Fruit fly (Drosophila melanogaster): Measurements from ENCODE around the gene CG13639.

Gene CG13639

DNA sequence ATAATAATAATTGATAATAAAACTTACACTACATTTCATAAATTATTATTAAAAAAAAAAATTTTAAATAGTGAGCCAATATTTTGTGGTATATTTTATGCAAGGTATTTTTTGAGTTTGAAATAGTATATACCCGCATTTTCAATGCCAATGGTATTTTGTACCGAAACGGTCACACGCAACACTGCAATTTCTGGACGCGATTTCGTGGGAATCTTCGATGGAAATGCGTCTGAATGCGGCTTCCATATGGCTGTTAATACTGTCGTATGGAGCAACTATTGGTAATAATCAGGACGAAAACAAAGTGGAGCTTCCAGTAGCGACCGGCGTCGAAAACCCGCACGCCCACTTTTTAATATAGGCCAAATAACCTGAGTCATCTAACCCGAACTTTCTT is 8.7 kb downstream of the CG13639 start, which contains the start of gene Nct (continued):
- TF ChIP-seq MBD-R2 (GFP tag; IDR thresholded peaks at IDR 0.05) = peak; percentile 71; the same call in 1 of the 2 replicates
- TF ChIP-seq MTF-1 (GFP tag; optimal IDR thresholded peaks at IDR 0.05; ENCODE audit: borderline replicate concordance) = no peak
- peak; percentile 60 for TF ChIP-seq Dp (GFP tag; optimal IDR thresholded peaks at IDR 0.05)
- TF ChIP-seq CG9797 (GFP tag; optimal IDR thresholded peaks at IDR 0.05) = peak; percentile 72
- no peak for TF ChIP-seq CG12942 (GFP tag; optimal IDR thresholded peaks at IDR 0.05)
- TF ChIP-seq sqz (GFP tag; optimal IDR thresholded peaks at IDR 0.05) = no peak
- no peak for TF ChIP-seq CG4424 (GFP tag; optimal IDR thresholded peaks at IDR 0.05)
- no peak for TF ChIP-seq Myb (GFP tag; optimal IDR thresholded peaks at IDR 0.05)
- no peak for TF ChIP-seq CG15269 (tag; optimal IDR thresholded peaks at IDR 0.05)
- TF ChIP-seq CG16863 (GFP tag; optimal IDR thresholded peaks at IDR 0.05) = no peak
- TF ChIP-seq rib (GFP tag; IDR thresholded peaks at IDR 0.05) = no peak
- TF ChIP-seq CG31365 (tag; optimal IDR thresholded peaks at IDR 0.05) = no peak
- no peak for TF ChIP-seq CG2889 (GFP tag; IDR thresholded peaks at IDR 0.05)
- no peak for TF ChIP-seq CG2199 (GFP tag; IDR thresholded peaks at IDR 0.05)
- no peak for TF ChIP-seq CG31224 (GFP tag; IDR thresholded peaks at IDR 0.05)
- TF ChIP-seq CG1529 (GFP tag; optimal IDR thresholded peaks at IDR 0.05) = no peak
- peak; percentile 7 for TF ChIP-seq CG2116 (GFP tag; optimal IDR thresholded peaks at IDR 0.05)
- no peak for TF ChIP-seq br (optimal IDR thresholded peaks at IDR 0.05)
- TF ChIP-seq CG17385 (GFP tag; optimal IDR thresholded peaks at IDR 0.05) = no peak
- TF ChIP-seq CG1832 (GFP tag; optimal IDR thresholded peaks at IDR 0.05) = no peak
- no peak for TF ChIP-seq BtbVII (GFP tag; optimal IDR thresholded peaks at IDR 0.05)
- no peak for TF ChIP-seq tgo (GFP tag; IDR thresholded peaks at IDR 0.05)
- TF ChIP-seq CG5245 (GFP tag; optimal IDR thresholded peaks at IDR 0.05) = no peak
- peak; percentile 72 for TF ChIP-seq E2f2 (GFP tag; IDR thresholded peaks at IDR 0.05)
- no peak for TF ChIP-seq CG15514 (GFP tag; optimal IDR thresholded peaks at IDR 0.05)
- no peak for TF ChIP-seq Pdp1 (GFP tag; optimal IDR thresholded peaks at IDR 0.05)
- TF ChIP-seq MESR4 (GFP tag; optimal IDR thresholded peaks at IDR 0.05) = peak; percentile 68
- TF ChIP-seq emc (GFP tag; optimal IDR thresholded peaks at IDR 0.05) = no peak
- peak; percentile 43 for TF ChIP-seq YL-1 (GFP tag; optimal IDR thresholded peaks at IDR 0.05)
- no peak for TF ChIP-seq Hand (GFP tag; optimal IDR thresholded peaks at IDR 0.05)
- TF ChIP-seq Hey (tag; optimal IDR thresholded peaks at IDR 0.05) = no peak
- peak; percentile 35; the same call in 1 of the 2 replicates for TF ChIP-seq CG13287 (GFP tag; IDR thresholded peaks at IDR 0.05; ENCODE audit: partially characterized antibody)
- TF ChIP-seq jing (GFP tag; optimal IDR thresholded peaks at IDR 0.05) = no peak
- no peak for TF ChIP-seq Camta (GFP tag; optimal IDR thresholded peaks at IDR 0.05)
- TF ChIP-seq al (GFP tag; IDR thresholded peaks at IDR 0.05) = no peak
- peak; percentile 51 for TF ChIP-seq CG4617 (GFP tag; optimal IDR thresholded peaks at IDR 0.05; ENCODE audit: borderline replicate concordance)
- no peak for TF ChIP-seq CG12104 (GFP tag; optimal IDR thresholded peaks at IDR 0.05)
- no peak for TF ChIP-seq slou (GFP tag; optimal IDR thresholded peaks at IDR 0.05)
- no peak for TF ChIP-seq her (GFP tag; optimal IDR thresholded peaks at IDR 0.05)
- peak; percentile 1 for TF ChIP-seq CG17829 (tag; optimal IDR thresholded peaks at IDR 0.05)
- TF ChIP-seq CG3163 (GFP tag; optimal IDR thresholded peaks at IDR 0.05) = no peak
- TF ChIP-seq maf-S (GFP tag; optimal IDR thresholded peaks at IDR 0.05) = no peak

DNA sequence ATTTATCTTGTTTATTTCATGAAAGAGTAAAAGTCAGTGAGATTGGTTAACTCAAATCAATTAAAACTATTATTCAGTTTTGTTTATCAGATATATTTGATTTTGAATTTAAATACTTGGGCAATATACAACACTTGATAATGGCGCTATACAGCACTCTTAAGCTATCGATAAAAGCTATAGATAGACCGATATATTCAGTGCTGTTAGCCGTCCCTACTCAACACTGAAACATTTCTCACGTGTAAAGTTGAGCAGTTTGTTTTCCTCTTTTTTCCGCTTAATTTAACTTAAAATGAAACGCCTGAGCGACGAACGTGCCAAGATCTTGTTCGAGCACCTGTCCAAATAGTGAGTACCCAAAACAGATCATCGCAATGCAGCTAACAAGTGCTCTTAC is 9.7 kb downstream of the CG13639 start, which contains the start of gene CG7006:
CG7006 (plus strand) TSS at position 208 of the 400 bp plus-strand sequence.
- TF ChIP-seq Rx (GFP tag; IDR thresholded peaks at IDR 0.05) (peak; percentile 32; the same call in 1 of the 2 replicates), Elba2 (GFP tag; optimal IDR thresholded peaks at IDR 0.05) (peak; percentile 10), slou (GFP tag; optimal IDR thresholded peaks at IDR 0.05) (peak; percentile 67), al (GFP tag; IDR thresholded peaks at IDR 0.05) (peak; percentile 63), inv (GFP tag; IDR thresholded peaks at IDR 0.05; ENCODE audit: partially characterized antibody) (peak; percentile 69), sqz (GFP tag; optimal IDR thresholded peaks at IDR 0.05) (no peak), Pdp1 (GFP tag; optimal IDR thresholded peaks at IDR 0.05) (peak; percentile 65 to 78), Opbp (GFP tag; IDR thresholded peaks at IDR 0.05; ENCODE audit: partially characterized antibody) (peak; percentile 87), stwl (tag; optimal IDR thresholded peaks at IDR 0.05) (peak; percentile 95), CG5180 (GFP tag; optimal IDR thresholded peaks at IDR 0.05) (no peak), CG7271 (tag; optimal IDR thresholded peaks at IDR 0.05) (peak; percentile 2), CG1024 (GFP tag; IDR thresholded peaks at IDR 0.05) (no peak), CG1832 (GFP tag; optimal IDR thresholded peaks at IDR 0.05) (no peak), dati (GFP tag; IDR thresholded peaks at IDR 0.05) (no peak), E2f1 (GFP tag; IDR thresholded peaks at IDR 0.05) (0 out of 2 replicates have a peak, but pooled peaks have one; percentile 42), CG10654 (GFP tag; optimal IDR thresholded peaks at IDR 0.05) (peak; percentile 76)
